Worm (Caenorhabditis elegans): Measurements from ENCODE around the gene srbc-55.

Gene srbc-55

ce11 chrV:15873762-15874161, 44.0 kb upstream of the srbc-55 start (continued):
- TF ChIP-seq egl-27 (tag; optimal IDR thresholded peaks at IDR 0.05): no peak
- TF ChIP-seq attf-4 (tag; optimal IDR thresholded peaks at IDR 0.05): no peak
- peak; percentile 93 for TF ChIP-seq madf-9 (GFP tag; conservative IDR thresholded peaks at IDR 0.05)

- TF ChIP-seq daf-12 (tag; optimal IDR thresholded peaks at IDR 0.05): no peak
- TF ChIP-seq mdt-29 (GFP tag; IDR thresholded peaks at IDR 0.05): no peak
- no peak for TF ChIP-seq duxl-1 (tag; optimal IDR thresholded peaks at IDR 0.05; ENCODE audit: poor library complexity)
- TF ChIP-seq lin-38 (GFP tag; IDR thresholded peaks at IDR 0.05): no peak
- no peak for TF ChIP-seq attf-4 (tag; optimal IDR thresholded peaks at IDR 0.05)
- TF ChIP-seq lin-1 (GFP tag; IDR thresholded peaks at IDR 0.05): no peak
- TF ChIP-seq zfp-3 (GFP tag; conservative IDR thresholded peaks at IDR 0.05): no peak
- no peak for TF ChIP-seq daf-16 (GFP tag; optimal IDR thresholded peaks at IDR 0.05)
- TF ChIP-seq daf-16 (tag; optimal IDR thresholded peaks at IDR 0.05): no peak
- TF ChIP-seq dpl-1 (GFP tag; optimal IDR thresholded peaks at IDR 0.05): no peak
Observed at ce11 chrV:15872273-15872672, 42.5 kb upstream of the srbc-55 start, which contains the start of gene str-56. Gene str-56, plus strand, starts transcription at chrV:15872573.

- TF ChIP-seq aha-1 (tag) (peak; percentile 18), nhr-41 (GFP tag; IDR thresholded peaks at IDR 0.05) (no peak)
Observed at ce11 chrV:15870356-15870755, 40.5 kb upstream of the srbc-55 start, which contains the start of gene str-57. Gene str-57, plus strand, starts transcription at chrV:15870656.

- TF ChIP-seq dve-1 (tag; optimal IDR thresholded peaks at IDR 0.05; ENCODE audit: insufficient read depth): no peak
- TF ChIP-seq lsy-2 (tag; optimal IDR thresholded peaks at IDR 0.05): no peak
- TF ChIP-seq ceh-44 (GFP tag; IDR thresholded peaks at IDR 0.05): no peak
- no peak for TF ChIP-seq ztf-7 (tag; optimal IDR thresholded peaks at IDR 0.05)
- no peak for TF ChIP-seq F49E8.2 (tag; optimal IDR thresholded peaks at IDR 0.05; ENCODE audit: borderline replicate concordance)
Observed at ce11 chrV:15867373-15867772, 37.6 kb upstream of the srbc-55 start, which contains the start of gene fbxa-197. Gene fbxa-197, plus strand, starts transcription at chrV:15867673.

ce11 chrV:15865839-15866238, 36.0 kb upstream of the srbc-55 start, which contains the start of gene srh-293:
Gene srh-293, plus strand, starts transcription at chrV:15866139.
- TF ChIP-seq sdz-12 (GFP tag; optimal IDR thresholded peaks at IDR 0.05): no peak
- no peak for TF ChIP-seq skn-1 (tag; optimal IDR thresholded peaks at IDR 0.05)
- no peak for TF ChIP-seq aha-1 (tag)
- no peak for TF ChIP-seq fos-1 (tag; optimal IDR thresholded peaks at IDR 0.05)
- no peak for TF ChIP-seq R02D3.7 (tag; optimal IDR thresholded peaks at IDR 0.05)
- no peak for TF ChIP-seq lin-15B (tag; optimal IDR thresholded peaks at IDR 0.05)
- no peak for TF ChIP-seq ceh-62 (tag; optimal IDR thresholded peaks at IDR 0.05)
- TF ChIP-seq F10B5.3 (tag; optimal IDR thresholded peaks at IDR 0.05): no peak
- no peak for TF ChIP-seq unc-39 (tag; optimal IDR thresholded peaks at IDR 0.05)
- TF ChIP-seq lin-1 (GFP tag; IDR thresholded peaks at IDR 0.05): no peak
- TF ChIP-seq nhr-42 (GFP tag; IDR thresholded peaks at IDR 0.05): no peak

ce11 chrV:15863042-15863441, 33.2 kb upstream of the srbc-55 start, which contains the start of gene srh-299:
Gene srh-299, plus strand, starts transcription at chrV:15863342.
- TF ChIP-seq nhr-48 (tag; optimal IDR thresholded peaks at IDR 0.05) (no peak), aha-1 (tag) (peak; percentile 46)

- TF ChIP-seq nhr-111 (GFP tag; optimal IDR thresholded peaks at IDR 0.05) (no peak), ces-1 (GFP tag; optimal IDR thresholded peaks at IDR 0.05) (no peak), lir-3 (tag; optimal IDR thresholded peaks at IDR 0.05) (no peak), ceh-44 (GFP tag; IDR thresholded peaks at IDR 0.05) (no peak), snpc-1.2 (GFP tag; IDR thresholded peaks at IDR 0.05) (no peak), ctbp-1 (GFP tag; IDR thresholded peaks at IDR 0.05) (no peak), vab-7 (GFP tag; IDR thresholded peaks at IDR 0.05) (no peak), nhr-42 (GFP tag; IDR thresholded peaks at IDR 0.05) (no peak), egl-43 (GFP tag; IDR thresholded peaks at IDR 0.05) (no peak), unc-130 (GFP tag; optimal IDR thresholded peaks at IDR 0.05) (no peak), nhr-41 (GFP tag; IDR thresholded peaks at IDR 0.05) (no peak), mdt-29 (GFP tag; IDR thresholded peaks at IDR 0.05) (no peak), lin-15B (tag; optimal IDR thresholded peaks at IDR 0.05) (no peak), tag-97 (GFP tag; IDR thresholded peaks at IDR 0.05) (no peak), pha-4 (GFP tag; IDR thresholded peaks at IDR 0.05) (no peak), pha-4 (tag; optimal IDR thresholded peaks at IDR 0.05) (no peak)
Observed at ce11 chrV:15862599-15862998, 32.8 kb upstream of the srbc-55 start, which contains the start of gene srz-12. Gene srz-12, minus strand, starts transcription at chrV:15862699.

Data from whole organism, L4 larva.